Worm (Caenorhabditis elegans) whole organism, L1 larva: ENCODE measurements around the gene C37H5.5.

Experiments used
- C04F5.9 ChIP-seq: sonication (generic microtip); optimal IDR thresholded peaks from 2 replicates; lab custom pipeline; 2016; ENCODE audit warnings: missing genetic modification characterization, missing compliant biosample characterization
- C16A3.4 ChIP-seq: fragments of 150-350 bp; optimal IDR thresholded peaks from 2 replicates; lab custom pipeline; 2014; ENCODE audit warnings: missing biosample characterization, missing genetic modification characterization
- C34B4.2 ChIP-seq: sonication (generic microtip); optimal IDR thresholded peaks from 2 replicates; lab custom pipeline; 2017; ENCODE audit warnings: mild to moderate bottlenecking, missing genetic modification characterization, missing compliant biosample characterization
- F16B12.6 ChIP-seq: fragments of 150-350 bp; optimal IDR thresholded peaks from 2 replicates; lab custom pipeline; 2014; ENCODE audit warnings: missing biosample characterization, missing genetic modification characterization
- Y116A8C.19 ChIP-seq: sonication (generic microtip); optimal IDR thresholded peaks from 2 replicates; lab custom pipeline; 2016; ENCODE audit warnings: missing compliant biosample characterization, missing genetic modification characterization, borderline replicate concordance
- alr-1 ChIP-seq: fragments of 200-800 bp; sonication (Bioruptor generic); optimal IDR thresholded peaks from 2 replicates; lab custom pipeline; 2018; ENCODE audit warnings: borderline replicate concordance, mild to moderate bottlenecking, missing genetic modification characterization, missing compliant biosample characterization
- blmp-1 ChIP-seq: fragments of 150-350 bp; optimal IDR thresholded peaks from 2 replicates; lab custom pipeline; 2014; ENCODE audit warnings: missing biosample characterization, missing genetic modification characterization
- ceh-82 ChIP-seq, 3 experiments: fragments of 150-350 bp in 1 of 3; sonication (generic microtip) in 2 of 3; optimal IDR thresholded peaks; 2 replicates each; lab custom pipeline; 2014 to 2017; ENCODE audit warnings: missing biosample characterization in 3 of 3, missing genetic modification characterization in 3 of 3
- ceh-90 ChIP-seq: sonication (generic microtip); optimal IDR thresholded peaks from 2 replicates; lab custom pipeline; 2016; ENCODE audit warnings: missing genetic modification characterization, missing compliant biosample characterization
- ces-1 ChIP-seq: fragments of 150-350 bp; optimal IDR thresholded peaks from 2 replicates; lab custom pipeline; 2014; ENCODE audit warnings: missing biosample characterization, missing genetic modification reagents, missing genetic modification characterization
- efl-1 ChIP-seq, 4 experiments: fragments of 150-350 bp; optimal IDR thresholded peaks in 3 of 4; peaks in 1 of 4; 1 replicate in 1 of 4; 2 replicates in 3 of 4; lab custom pipeline; 2014; ENCODE audit warnings: missing biosample characterization in 2 of 4, missing genetic modification characterization in 2 of 4, missing genetic modification reagents in 2 of 4
- efl-3 ChIP-seq: fragments of 200-800 bp; sonication (Bioruptor generic); optimal IDR thresholded peaks from 2 replicates; lab custom pipeline; 2018; ENCODE audit warnings: mild to moderate bottlenecking, missing genetic modification characterization, missing compliant biosample characterization
- egl-13 ChIP-seq: sonication (generic microtip); optimal IDR thresholded peaks from 2 replicates; lab custom pipeline; 2016; ENCODE audit warnings: missing genotype, missing genetic modification reagents, missing genetic modification characterization, missing compliant biosample characterization
- egl-27 ChIP-seq, 2 experiments: fragments of 150-350 bp in 1 of 2; sonication (generic microtip); optimal IDR thresholded peaks; 3 replicates each; lab custom pipeline; 2017 to 2018; ENCODE audit warnings: missing biosample characterization in 2 of 2, missing genetic modification characterization in 2 of 2, missing genetic modification reagents in 2 of 2
- elt-3 ChIP-seq, 6 experiments: fragments of 150-350 bp in 1 of 6; sonication (generic microtip); optimal IDR thresholded peaks; 2 replicates each; lab custom pipeline; 2017 to 2018; ENCODE audit warnings: missing biosample characterization in 6 of 6, missing genetic modification characterization in 6 of 6, inconsistent platforms in 1 of 6
- ets-5 ChIP-seq: fragments of 200-800 bp; sonication (Bioruptor generic); IDR thresholded peaks from 2 replicates; pipeline ENCODE4 v1.3.6; 2022; ENCODE audit warnings: missing genetic modification characterization, missing compliant biosample characterization
- fkh-10 ChIP-seq: sonication (generic microtip); optimal IDR thresholded peaks from 2 replicates; lab custom pipeline; 2017; ENCODE audit warnings: missing biosample characterization, missing genetic modification reagents, missing genetic modification characterization
- fkh-4 ChIP-seq: sonication (generic microtip); optimal IDR thresholded peaks from 2 replicates; lab custom pipeline; 2016; ENCODE audit warnings: missing compliant biosample characterization, missing genetic modification characterization, borderline replicate concordance
- fos-1 ChIP-seq: fragments of 150-350 bp; optimal IDR thresholded peaks from 2 replicates; lab custom pipeline; 2014; ENCODE audit warnings: missing biosample characterization, missing genetic modification characterization
- hlh-17 ChIP-seq: fragments of 200-800 bp; sonication (Bioruptor generic); optimal IDR thresholded peaks from 2 replicates; lab custom pipeline; 2018; ENCODE audit warnings: missing genetic modification characterization, mild to moderate bottlenecking, missing compliant biosample characterization, moderate library complexity, borderline replicate concordance
- hpl-2 ChIP-seq: fragments of 150-350 bp; optimal IDR thresholded peaks from 2 replicates; lab custom pipeline; 2014; ENCODE audit warnings: missing biosample characterization, missing genetic modification reagents, missing genetic modification characterization
- lin-15B ChIP-seq: fragments of 150-350 bp; sonication (generic microtip); optimal IDR thresholded peaks from 3 replicates; lab custom pipeline; 2014; ENCODE audit warnings: missing biosample characterization, missing genetic modification characterization
- lin-39 ChIP-seq: fragments of 150-350 bp; optimal IDR thresholded peaks from 2 replicates; lab custom pipeline; 2014; ENCODE audit warnings: missing biosample characterization, missing genetic modification reagents, missing genetic modification characterization
- lir-3 ChIP-seq: sonication (generic microtip); optimal IDR thresholded peaks from 2 replicates; lab custom pipeline; 2016; ENCODE audit warnings: mild to moderate bottlenecking, missing genetic modification characterization, moderate library complexity, missing compliant biosample characterization; ENCODE audit not compliant: poor library complexity
- mab-9 ChIP-seq: fragments of 200-800 bp; sonication (Bioruptor generic); IDR thresholded peaks from 2 replicates; pipeline ENCODE4 v1.3.6; 2022; ENCODE audit warnings: missing genetic modification reagents, missing genetic modification characterization, missing compliant biosample characterization
- mef-2 ChIP-seq: fragments of 150-350 bp; optimal IDR thresholded peaks from 2 replicates; lab custom pipeline; 2014; ENCODE audit warnings: missing biosample characterization, missing genetic modification characterization
- mep-1 ChIP-seq: fragments of 150-350 bp; optimal IDR thresholded peaks from 2 replicates; lab custom pipeline; 2014; ENCODE audit warnings: missing biosample characterization, missing genetic modification characterization
- nhr-11 ChIP-seq: fragments of 150-350 bp; optimal IDR thresholded peaks from 2 replicates; lab custom pipeline; 2014; ENCODE audit warnings: missing biosample characterization, missing genetic modification characterization
- nhr-19 ChIP-seq: fragments of 200-800 bp; sonication (Bioruptor generic); conservative IDR thresholded peaks from 2 replicates; pipeline ENCODE4 v1.3.6; 2022; ENCODE audit warnings: missing genetic modification characterization, missing compliant biosample characterization
- nhr-20 ChIP-seq: sonication (generic microtip); optimal IDR thresholded peaks from 2 replicates; lab custom pipeline; 2016; ENCODE audit warnings: mild to moderate bottlenecking, missing genetic modification characterization, missing compliant biosample characterization
- nhr-237 ChIP-seq: fragments of 150-350 bp; optimal IDR thresholded peaks from 2 replicates; lab custom pipeline; 2014; ENCODE audit warnings: missing biosample characterization, missing genetic modification characterization
- nhr-47 ChIP-seq: sonication (generic microtip); optimal IDR thresholded peaks from 2 replicates; lab custom pipeline; 2016; ENCODE audit warnings: mild to moderate bottlenecking, missing genetic modification characterization, moderate library complexity, missing compliant biosample characterization
- nhr-71 ChIP-seq: sonication (generic microtip); optimal IDR thresholded peaks from 2 replicates; lab custom pipeline; 2016; ENCODE audit warnings: mild to moderate bottlenecking, missing genetic modification characterization, moderate library complexity, missing compliant biosample characterization
- nhr-76 ChIP-seq: sonication (generic microtip); optimal IDR thresholded peaks from 2 replicates; lab custom pipeline; 2017; ENCODE audit warnings: missing biosample characterization, missing genetic modification characterization
- nhr-84 ChIP-seq: sonication (generic microtip); optimal IDR thresholded peaks from 2 replicates; lab custom pipeline; 2017; ENCODE audit warnings: missing biosample characterization, missing genetic modification characterization
- nhr-85 ChIP-seq: sonication (generic microtip); peaks from one replicate; lab custom pipeline; 2016; ENCODE audit warnings: missing genetic modification characterization, inconsistent platforms, missing compliant biosample characterization
- pax-3 ChIP-seq: fragments of 200-800 bp; sonication (Bioruptor generic); optimal IDR thresholded peaks from 2 replicates; lab custom pipeline; 2018; ENCODE audit warnings: mild to moderate bottlenecking, missing genetic modification characterization, moderate library complexity, missing compliant biosample characterization
- pqm-1 ChIP-seq: sonication (generic microtip); optimal IDR thresholded peaks from 3 replicates; lab custom pipeline; 2017; ENCODE audit warnings: missing biosample characterization, missing genetic modification characterization
- skn-1 ChIP-seq: fragments of 150-350 bp; optimal IDR thresholded peaks from 2 replicates; lab custom pipeline; 2014; ENCODE audit warnings: missing biosample characterization, missing genetic modification characterization
- snu-23 ChIP-seq: sonication (generic microtip); optimal IDR thresholded peaks from 2 replicates; lab custom pipeline; 2016; ENCODE audit warnings: missing genetic modification characterization, missing compliant biosample characterization
- sox-4 ChIP-seq: sonication (generic microtip); optimal IDR thresholded peaks from 2 replicates; lab custom pipeline; 2016; ENCODE audit warnings: missing genetic modification characterization, missing compliant biosample characterization
- sptf-1 ChIP-seq: fragments of 150-350 bp; optimal IDR thresholded peaks from 2 replicates; lab custom pipeline; 2014; ENCODE audit warnings: missing biosample characterization, missing genetic modification characterization
- tbx-2 ChIP-seq: sonication (generic microtip); optimal IDR thresholded peaks from 2 replicates; lab custom pipeline; 2016; ENCODE audit warnings: missing genetic modification characterization, missing compliant biosample characterization
- tlp-1 ChIP-seq: fragments of 150-350 bp; optimal IDR thresholded peaks from 2 replicates; lab custom pipeline; 2014; ENCODE audit warnings: missing biosample characterization, missing genetic modification characterization
- unc-30 ChIP-seq: sonication (generic microtip); optimal IDR thresholded peaks from 2 replicates; lab custom pipeline; 2017; ENCODE audit warnings: missing biosample characterization, missing genetic modification characterization
- unc-86 ChIP-seq: sonication (generic microtip); optimal IDR thresholded peaks from 2 replicates; lab custom pipeline; 2016; ENCODE audit warnings: missing genetic modification characterization, missing compliant biosample characterization
- unc-98 ChIP-seq: fragments of 200-800 bp; sonication (Bioruptor generic); IDR thresholded peaks from 2 replicates; pipeline ENCODE4 v1.3.6; 2022; ENCODE audit warnings: missing genetic modification characterization, missing compliant biosample characterization
- vab-15 ChIP-seq: sonication (generic microtip); optimal IDR thresholded peaks from 2 replicates; lab custom pipeline; 2017; ENCODE audit warnings: missing genotype, mild to moderate bottlenecking, missing genetic modification characterization, missing compliant biosample characterization
- xbp-1 ChIP-seq: sonication (generic microtip); optimal IDR thresholded peaks from 2 replicates; lab custom pipeline; 2016; ENCODE audit warnings: missing genetic modification characterization, missing compliant biosample characterization
- ztf-11 ChIP-seq, 2 experiments: sonication (generic microtip); optimal IDR thresholded peaks; 2 replicates each; lab custom pipeline; 2016 to 2017; ENCODE audit warnings: missing genetic modification characterization in 2 of 2, missing biosample characterization in 1 of 2, missing compliant biosample characterization in 1 of 2

C37H5.5 gene

ce11 chrV:4823683-4824391 is 3.3 kb upstream of the C37H5.5 start (continued):
- TF ChIP-seq snu-23 (no peak), Y116A8C.19 (no peak), nhr-237 (tag; lab: Kevin White, UChicago) (no peak), alr-1 (no peak), mep-1 (tag; lab: Kevin White, UChicago) (peak; percentile 21), nhr-19 (GFP tag; lab: Robert Waterston, UW) (peak; percentile 24), efl-3 (GFP tag; lab: Kevin White, UChicago) (no peak), hpl-2 (peak; percentile 3), xbp-1 (no peak), nhr-11 (no peak), lin-39 (no peak), sptf-1 (tag; lab: Kevin White, UChicago) (no peak), ets-5 (GFP tag; lab: Robert Waterston, UW) (no peak), C34B4.2 (no peak), C16A3.4 (tag; lab: Kevin White, UChicago) (no peak), elt-3 (tag; optimal IDR thresholded peaks at IDR 0.05; lab: Kevin White, UChicago) (peak in 1 of 6 experiments; percentile 40), sox-4 (tag; lab: Kevin White, UChicago) (no peak), lin-15B (tag; lab: Kevin White, UChicago) (no peak), ztf-11 (tag; optimal IDR thresholded peaks at IDR 0.05; lab: Kevin White, UChicago) (no peak), nhr-84 (tag; lab: Kevin White, UChicago) (no peak), ceh-82 (tag; optimal IDR thresholded peaks at IDR 0.05; lab: Kevin White, UChicago) (no peak), egl-13 (tag; lab: Kevin White, UChicago) (no peak), blmp-1 (tag; lab: Kevin White, UChicago) (no peak), C04F5.9 (tag; lab: Kevin White, UChicago) (no peak), efl-1 (optimal IDR thresholded peaks at IDR 0.05; lab: Kevin White, UChicago) (no peak), efl-1 (GFP tag; optimal IDR thresholded peaks at IDR 0.05 in 1 of 2; lab: Kevin White, UChicago) (peak in 1 of 2 experiments; percentile 87), mef-2 (tag; lab: Kevin White, UChicago) (no peak), fkh-10 (no peak), nhr-76 (no peak), ceh-90 (tag; lab: Kevin White, UChicago) (no peak), ces-1 (GFP tag; lab: Kevin White, UChicago) (no peak), unc-86 (tag; lab: Kevin White, UChicago) (no peak), lir-3 (tag; lab: Kevin White, UChicago) (no peak), skn-1 (peak; percentile 19), nhr-47 (tag; lab: Kevin White, UChicago) (peak; percentile 19), nhr-20 (tag; lab: Kevin White, UChicago) (peak; percentile 25), mab-9 (GFP tag; lab: Robert Waterston, UW) (no peak), fos-1 (tag; lab: Kevin White, UChicago) (no peak), unc-30 (tag; lab: Kevin White, UChicago) (no peak), egl-27 (tag; optimal IDR thresholded peaks at IDR 0.05; lab: Kevin White, UChicago) (no peak), pqm-1 (tag; lab: Kevin White, UChicago) (no peak), nhr-71 (peak; percentile 57), tlp-1 (tag; lab: Kevin White, UChicago) (no peak), hlh-17 (GFP tag; lab: Kevin White, UChicago) (no peak), unc-98 (GFP tag; lab: Robert Waterston, UW) (no peak), pax-3 (tag; lab: Kevin White, UChicago) (peak; percentile 58), tbx-2 (tag; lab: Kevin White, UChicago) (no peak), fkh-4 (tag; lab: Kevin White, UChicago) (no peak), nhr-85 (tag; lab: Kevin White, UChicago) (peak; percentile 51), vab-15 (tag; lab: Kevin White, UChicago) (no peak), F16B12.6 (tag; lab: Kevin White, UChicago) (no peak)
